Fruit fly (Drosophila melanogaster) whole organism, adult: ENCODE data around the gene CG10516.
A peak's percentile ranks its signal among the peaks of the same experiment; 100 is the strongest.

Source experiments
- CG11617 ChIP-seq: fragments of 200-800 bp; sonication (Bioruptor generic); optimal IDR thresholded peaks from 2 replicates; lab custom pipeline; 2017; ENCODE audit warnings: mild to moderate bottlenecking, missing biosample characterization, missing genetic modification reagents, missing genetic modification characterization
- CG12768 ChIP-seq: fragments of 200-800 bp; sonication (Bioruptor generic); optimal IDR thresholded peaks from 2 replicates; lab custom pipeline; 2017; ENCODE audit warnings: missing biosample characterization, missing genetic modification characterization, mild to moderate bottlenecking, moderate library complexity, missing genetic modification reagents
- CG14711 ChIP-seq: fragments of 200-800 bp; sonication (Bioruptor generic); optimal IDR thresholded peaks from 2 replicates; lab custom pipeline; 2018; ENCODE audit warnings: missing biosample characterization, mild to moderate bottlenecking, missing genetic modification characterization, moderate library complexity
- CG1620 ChIP-seq: fragments of 200-800 bp; sonication (Bioruptor generic); optimal IDR thresholded peaks from 2 replicates; lab custom pipeline; 2016; ENCODE audit warnings: missing biosample characterization, missing genetic modification characterization
- CG33017 ChIP-seq: fragments of 200-800 bp; sonication (Bioruptor generic); optimal IDR thresholded peaks from 2 replicates; lab custom pipeline; 2018; ENCODE audit warnings: missing biosample characterization, mild to moderate bottlenecking, missing genetic modification characterization, moderate library complexity
- CG5204 ChIP-seq: fragments of 200-800 bp; sonication (Bioruptor generic); optimal IDR thresholded peaks from 2 replicates; lab custom pipeline; 2016; ENCODE audit warnings: missing biosample characterization, missing genetic modification characterization
- CG7045 ChIP-seq: fragments of 200-800 bp; sonication (Bioruptor generic); optimal IDR thresholded peaks from 2 replicates; lab custom pipeline; 2017; ENCODE audit warnings: missing biosample characterization, mild to moderate bottlenecking, missing genetic modification characterization
- CG7101 ChIP-seq: fragments of 200-800 bp; sonication (Bioruptor generic); optimal IDR thresholded peaks from 2 replicates; lab custom pipeline; 2018; ENCODE audit warnings: missing biosample characterization, mild to moderate bottlenecking, missing genetic modification characterization, moderate library complexity
- Clk ChIP-seq: fragments of 200-800 bp; sonication (Bioruptor generic); optimal IDR thresholded peaks from 2 replicates; lab custom pipeline; 2017; ENCODE audit warnings: missing biosample characterization, missing genetic modification characterization
- Crg-1 ChIP-seq: fragments of 200-800 bp; sonication (Bioruptor generic); optimal IDR thresholded peaks from 2 replicates; lab custom pipeline; 2016; ENCODE audit warnings: missing biosample characterization, missing genetic modification characterization
- Hr96 ChIP-seq: fragments of 200-800 bp; sonication (Bioruptor generic); optimal IDR thresholded peaks from 2 replicates; lab custom pipeline; 2016; ENCODE audit warnings: missing biosample characterization, missing genetic modification characterization
- Mnt ChIP-seq: fragments of 200-800 bp; sonication (Bioruptor generic); optimal IDR thresholded peaks from 2 replicates; lab custom pipeline; 2016; ENCODE audit warnings: missing biosample characterization, mild to moderate bottlenecking, missing genetic modification characterization
- bab1 ChIP-seq: fragments of 200-800 bp; sonication (Bioruptor generic); optimal IDR thresholded peaks from 3 replicates; lab custom pipeline; 2019; ENCODE audit warnings: missing biosample characterization, mild to moderate bottlenecking, missing genetic modification characterization, moderate library complexity
- cic ChIP-seq: fragments of 200-800 bp; sonication (Bioruptor generic); optimal IDR thresholded peaks from 2 replicates; lab custom pipeline; 2017; ENCODE audit warnings: missing biosample characterization, mild to moderate bottlenecking, missing genetic modification characterization, moderate library complexity
- cnc ChIP-seq, 2 experiments: fragments of >200 bp; optimal IDR thresholded peaks; 2 replicates each; lab custom pipeline; 2017
- kay ChIP-seq: fragments of 200-800 bp; sonication (Bioruptor generic); peaks from one replicate; lab custom pipeline; 2016; ENCODE audit warnings: missing biosample characterization, missing genetic modification characterization, borderline replicate concordance
- ovo ChIP-seq: fragments of 200-800 bp; sonication (Bioruptor generic); optimal IDR thresholded peaks from 2 replicates; lab custom pipeline; 2016; ENCODE audit warnings: missing biosample characterization, missing genetic modification characterization
- pad ChIP-seq: fragments of 200-800 bp; sonication (Bioruptor generic); optimal IDR thresholded peaks from 3 replicates; lab custom pipeline; 2017; ENCODE audit warnings: missing biosample characterization, missing genetic modification characterization, mild to moderate bottlenecking, moderate library complexity, missing genetic modification reagents
- tj ChIP-seq: fragments of 200-800 bp; sonication (Bioruptor generic); optimal IDR thresholded peaks from 3 replicates; lab custom pipeline; 2017; ENCODE audit warnings: missing biosample characterization, mild to moderate bottlenecking, missing genetic modification characterization, moderate library complexity
- toe ChIP-seq: fragments of 200-800 bp; sonication (Bioruptor generic); optimal IDR thresholded peaks from 2 replicates; lab custom pipeline; 2016; ENCODE audit warnings: missing biosample characterization, missing genetic modification characterization

Gene CG10516

dm6 chr3L:16002116-16002716 lies 34.2 kb downstream of the CG10516 start:
- TF ChIP-seq CG5204 (GFP tag; lab: Kevin White, UChicago) (no peak), cic (GFP tag; lab: Kevin White, UChicago) (peak; percentile 55), CG14711 (no peak), pad (GFP tag; lab: Kevin White, UChicago) (no peak), CG7101 (tag; lab: Kevin White, UChicago) (peak; percentile 50), Hr96 (peak; percentile 20), ovo (peak; percentile 41), cnc (optimal IDR thresholded peaks at IDR 0.05; lab: Kevin White, UChicago) (no peak), Crg-1 (GFP tag; lab: Kevin White, UChicago) (no peak), CG12768 (peak; percentile 40), CG11617 (GFP tag; lab: Kevin White, UChicago) (peak; percentile 60), bab1 (no peak), kay (GFP tag; lab: Kevin White, UChicago) (peak; percentile 94), CG33017 (tag; lab: Kevin White, UChicago) (peak; percentile 79), Clk (GFP tag; lab: Kevin White, UChicago) (no peak), tj (GFP tag; lab: Kevin White, UChicago) (no peak), CG7045 (no peak), Mnt (GFP tag; lab: Kevin White, UChicago) (no peak), CG1620 (GFP tag; lab: Kevin White, UChicago) (no peak), toe (GFP tag; lab: Kevin White, UChicago) (no peak)

- peak; percentile 57 for TF ChIP-seq toe (GFP tag; lab: Kevin White, UChicago)
- TF ChIP-seq CG5204 (GFP tag; lab: Kevin White, UChicago): no peak
- no peak for TF ChIP-seq cnc (optimal IDR thresholded peaks at IDR 0.05; lab: Kevin White, UChicago)
- no peak for TF ChIP-seq Crg-1 (GFP tag; lab: Kevin White, UChicago)
- TF ChIP-seq tj (GFP tag; lab: Kevin White, UChicago): peak; percentile 39
- TF ChIP-seq CG1620 (GFP tag; lab: Kevin White, UChicago): peak; percentile 26
- TF ChIP-seq CG7045: peak; percentile 25
- TF ChIP-seq pad (GFP tag; lab: Kevin White, UChicago): no peak
- peak; percentile 45 for TF ChIP-seq bab1
- no peak for TF ChIP-seq Clk (GFP tag; lab: Kevin White, UChicago)
- peak; percentile 44 for TF ChIP-seq CG11617 (GFP tag; lab: Kevin White, UChicago)
- no peak for TF ChIP-seq kay (GFP tag; lab: Kevin White, UChicago)
- TF ChIP-seq Mnt (GFP tag; lab: Kevin White, UChicago): peak; percentile 62
- TF ChIP-seq CG7101 (tag; lab: Kevin White, UChicago): peak; percentile 69
- peak; percentile 22 for TF ChIP-seq Hr96
- peak; percentile 15 for TF ChIP-seq CG33017 (tag; lab: Kevin White, UChicago)
- peak; percentile 49 for TF ChIP-seq CG14711
- peak; percentile 35 for TF ChIP-seq ovo
- peak; percentile 71 for TF ChIP-seq CG12768
- TF ChIP-seq cic (GFP tag; lab: Kevin White, UChicago): peak; percentile 68
These were observed 36.6 kb downstream of the CG10516 start, which contains the start of the genes hzg and mRpS31 for dm6 chr3L:16004401-16005237. TSS of gene hzg (minus strand) at chr3L:16004736. TSS of gene mRpS31 (plus strand) at chr3L:16005193.

- no peak for TF ChIP-seq ovo
- no peak for TF ChIP-seq CG14711
- peak; percentile 60 for TF ChIP-seq cic (GFP tag; lab: Kevin White, UChicago)
- no peak for TF ChIP-seq kay (GFP tag; lab: Kevin White, UChicago)
These were observed 42.2 kb downstream of the CG10516 start for dm6 chr3L:16010176-16010575.

DNA sequence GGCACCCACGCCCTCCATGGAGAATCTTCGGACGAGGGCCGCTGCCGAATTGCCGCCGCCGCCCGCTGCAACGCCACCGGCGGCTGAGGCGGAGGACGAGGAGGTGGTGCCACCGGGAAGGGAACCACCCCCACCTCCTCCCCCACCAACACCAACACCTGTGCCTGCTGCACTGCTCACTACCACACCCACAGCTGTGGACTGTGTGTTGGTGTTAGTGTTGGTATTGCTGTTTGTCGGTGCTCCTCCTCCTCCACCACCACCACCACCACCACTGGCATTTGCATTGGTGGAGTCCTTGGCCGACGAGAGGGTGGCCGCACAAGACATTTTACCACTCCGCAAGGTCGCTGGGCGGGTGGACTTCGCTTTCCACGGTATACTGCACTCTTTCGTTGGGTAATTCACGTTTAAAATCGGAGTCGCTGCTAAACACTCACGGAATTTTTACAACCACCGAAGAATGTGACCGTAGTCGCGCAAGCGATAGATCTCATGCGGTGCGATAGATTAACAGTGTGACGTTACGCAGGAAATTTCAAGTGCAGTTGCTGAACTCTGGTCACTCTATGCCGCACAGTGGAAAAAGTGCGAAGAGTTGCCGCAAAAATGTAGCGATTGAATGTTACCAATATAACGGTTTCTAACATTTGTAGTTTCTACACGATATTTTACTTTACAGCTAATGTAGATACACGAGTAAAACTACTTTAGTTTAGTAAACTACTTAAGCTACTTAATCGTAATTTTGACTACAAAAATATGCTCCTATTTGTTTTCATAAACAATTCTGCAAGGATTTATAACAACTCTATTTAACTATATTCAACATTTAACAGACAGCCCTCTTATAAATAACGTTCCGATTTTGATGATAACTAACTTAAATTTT lies 43.6 kb downstream of the CG10516 start, which contains the start of gene mib1:
mib1 (minus strand) TSS at position 494 of the 892 bp plus-strand sequence.
- TF ChIP-seq Crg-1 (GFP tag; lab: Kevin White, UChicago) (no peak), Hr96 (peak; percentile 31), Mnt (GFP tag; lab: Kevin White, UChicago) (peak; percentile 30), pad (GFP tag; lab: Kevin White, UChicago) (peak; percentile 53), ovo (peak; percentile 44), CG12768 (peak; percentile 31), cic (GFP tag; lab: Kevin White, UChicago) (peak; percentile 76), CG11617 (GFP tag; lab: Kevin White, UChicago) (peak; percentile 5), CG14711 (peak; percentile 40), CG33017 (tag; lab: Kevin White, UChicago) (no peak), Clk (GFP tag; lab: Kevin White, UChicago) (no peak), cnc (optimal IDR thresholded peaks at IDR 0.05; lab: Kevin White, UChicago) (no peak), CG5204 (GFP tag; lab: Kevin White, UChicago) (no peak), CG7101 (tag; lab: Kevin White, UChicago) (peak; percentile 29), CG1620 (GFP tag; lab: Kevin White, UChicago) (no peak), toe (GFP tag; lab: Kevin White, UChicago) (no peak), kay (GFP tag; lab: Kevin White, UChicago) (no peak), tj (GFP tag; lab: Kevin White, UChicago) (peak; percentile 22), bab1 (peak; percentile 71), CG7045 (no peak)
